Worm (Caenorhabditis elegans) whole organism, L2 larva: ENCODE measurements around the gene clec-133.

Experiments
- C34F6.9 ChIP-seq: fragments of 150-350 bp; optimal IDR thresholded peaks from 2 replicates; lab custom pipeline; 2014; ENCODE audit warnings: missing biosample characterization, missing genetic modification characterization
- F13H6.1 ChIP-seq: sonication (generic microtip); optimal IDR thresholded peaks from 2 replicates; lab custom pipeline; 2016; ENCODE audit warnings: missing genetic modification characterization, missing compliant biosample characterization
- R02D3.7 ChIP-seq: fragments of 150-350 bp; optimal IDR thresholded peaks from 2 replicates; lab custom pipeline; 2014; ENCODE audit warnings: missing biosample characterization, missing genetic modification characterization
- Y55F3AM.14 ChIP-seq: fragments of 200-800 bp; sonication (Bioruptor generic); optimal IDR thresholded peaks from 2 replicates; lab custom pipeline; 2018; ENCODE audit warnings: mild to moderate bottlenecking, missing genetic modification characterization, missing compliant biosample characterization
- ZK546.5 ChIP-seq: sonication (generic microtip); optimal IDR thresholded peaks from 2 replicates; lab custom pipeline; 2017; ENCODE audit warnings: missing biosample characterization, missing genetic modification characterization
- alr-1 ChIP-seq: fragments of 150-350 bp; optimal IDR thresholded peaks from 2 replicates; lab custom pipeline; 2014; ENCODE audit warnings: missing biosample characterization, missing genetic modification characterization
- aly-2 ChIP-seq: fragments of 150-350 bp; optimal IDR thresholded peaks from 2 replicates; lab custom pipeline; 2014; ENCODE audit warnings: missing biosample characterization, missing genetic modification characterization
- ama-1 ChIP-seq: fragments of 150-350 bp; optimal IDR thresholded peaks from 2 replicates; lab custom pipeline; 2018; ENCODE audit warnings: inconsistent platforms
- blmp-1 ChIP-seq: sonication (generic microtip); optimal IDR thresholded peaks from 2 replicates; lab custom pipeline; 2017; ENCODE audit warnings: missing genetic modification characterization, mild to moderate bottlenecking, missing compliant biosample characterization, antibody characterized with exemption, moderate library complexity; ENCODE audit not compliant: insufficient read depth
- ceh-16 ChIP-seq: fragments of 150-350 bp; optimal IDR thresholded peaks from 2 replicates; lab custom pipeline; 2014; ENCODE audit warnings: missing biosample characterization, missing genetic modification characterization
- ceh-82 ChIP-seq: fragments of 150-350 bp; optimal IDR thresholded peaks from 2 replicates; lab custom pipeline; 2014; ENCODE audit warnings: missing biosample characterization, missing genetic modification characterization
- crh-2 ChIP-seq: sonication (generic microtip); optimal IDR thresholded peaks from 2 replicates; lab custom pipeline; 2017; ENCODE audit warnings: missing biosample characterization, missing genetic modification characterization
- dmd-4 ChIP-seq: sonication (generic microtip); optimal IDR thresholded peaks from 2 replicates; lab custom pipeline; 2017; ENCODE audit warnings: missing biosample characterization, missing genetic modification characterization
- egl-27 ChIP-seq: sonication (generic microtip); optimal IDR thresholded peaks from 3 replicates; lab custom pipeline; 2017; ENCODE audit warnings: missing biosample characterization, missing genetic modification reagents, missing genetic modification characterization
- elt-1 ChIP-seq: fragments of 150-350 bp; optimal IDR thresholded peaks from 2 replicates; lab custom pipeline; 2014; ENCODE audit warnings: missing biosample characterization, missing genetic modification characterization
- elt-3 ChIP-seq: sonication (generic microtip); optimal IDR thresholded peaks from 2 replicates; lab custom pipeline; 2017; ENCODE audit warnings: missing biosample characterization, missing genetic modification characterization
- fos-1 ChIP-seq: fragments of 150-350 bp; optimal IDR thresholded peaks from 2 replicates; lab custom pipeline; 2014; ENCODE audit warnings: missing biosample characterization, missing genetic modification characterization
- gmeb-1 ChIP-seq: fragments of 150-350 bp; optimal IDR thresholded peaks from 2 replicates; lab custom pipeline; 2014; ENCODE audit warnings: missing biosample characterization, missing genetic modification characterization
- lin-11 ChIP-seq: fragments of 150-350 bp; sonication (generic microtip); optimal IDR thresholded peaks from 2 replicates; lab custom pipeline; 2014; ENCODE audit warnings: missing biosample characterization, missing genetic modification characterization, inconsistent platforms, mixed read lengths
- lin-13 ChIP-seq: fragments of 150-350 bp; optimal IDR thresholded peaks from 2 replicates; lab custom pipeline; 2014; ENCODE audit warnings: missing biosample characterization, missing genetic modification reagents, missing genetic modification characterization
- lin-39 ChIP-seq: fragments of 150-350 bp; optimal IDR thresholded peaks from 2 replicates; lab custom pipeline; 2014; ENCODE audit warnings: missing biosample characterization, missing genetic modification reagents, missing genetic modification characterization
- lsy-2 ChIP-seq, 2 experiments: fragments of 150-350 bp in 1 of 2; sonication (generic microtip) in 1 of 2; optimal IDR thresholded peaks; 2 replicates each; lab custom pipeline; 2014 to 2017; ENCODE audit warnings: missing biosample characterization in 2 of 2, missing genetic modification characterization in 2 of 2
- mab-5 ChIP-seq: fragments of 150-350 bp; optimal IDR thresholded peaks from 2 replicates; lab custom pipeline; 2014; ENCODE audit warnings: missing biosample characterization, missing genetic modification characterization
- mbf-1 ChIP-seq: sonication (generic microtip); optimal IDR thresholded peaks from 2 replicates; lab custom pipeline; 2017; ENCODE audit warnings: missing biosample characterization, missing genetic modification characterization
- mdl-1 ChIP-seq, 2 experiments: fragments of 150-350 bp in 1 of 2; sonication (generic microtip) in 1 of 2; optimal IDR thresholded peaks; 2 replicates each; lab custom pipeline; 2017; ENCODE audit warnings: missing biosample characterization in 2 of 2, missing genetic modification characterization in 2 of 2
- nhr-10 ChIP-seq: sonication (generic microtip); optimal IDR thresholded peaks from 2 replicates; lab custom pipeline; 2017; ENCODE audit warnings: missing biosample characterization, missing genetic modification characterization
- nhr-11 ChIP-seq: fragments of 150-350 bp; optimal IDR thresholded peaks from 2 replicates; lab custom pipeline; 2014; ENCODE audit warnings: missing biosample characterization, missing genetic modification characterization
- nhr-12 ChIP-seq: fragments of 150-350 bp; optimal IDR thresholded peaks from 2 replicates; lab custom pipeline; 2014; ENCODE audit warnings: missing biosample characterization, missing genetic modification characterization
- nhr-129 ChIP-seq: fragments of 150-350 bp; optimal IDR thresholded peaks from 2 replicates; lab custom pipeline; 2014; ENCODE audit warnings: missing biosample characterization, missing genetic modification characterization
- nhr-21 ChIP-seq: fragments of 150-350 bp; optimal IDR thresholded peaks from 2 replicates; lab custom pipeline; 2014; ENCODE audit warnings: missing biosample characterization, missing genetic modification characterization
- nhr-23 ChIP-seq: fragments of 150-350 bp; optimal IDR thresholded peaks from 2 replicates; lab custom pipeline; 2014; ENCODE audit warnings: missing biosample characterization, missing genetic modification reagents, missing genetic modification characterization
- nhr-237 ChIP-seq: fragments of 150-350 bp; optimal IDR thresholded peaks from 2 replicates; lab custom pipeline; 2014; ENCODE audit warnings: missing biosample characterization, missing genetic modification characterization
- nhr-25 ChIP-seq: fragments of 150-350 bp; sonication (generic microtip); optimal IDR thresholded peaks from 3 replicates; lab custom pipeline; 2014; ENCODE audit warnings: missing biosample characterization, missing genetic modification characterization
- nhr-6 ChIP-seq: fragments of 150-350 bp; optimal IDR thresholded peaks from 2 replicates; lab custom pipeline; 2014; ENCODE audit warnings: missing biosample characterization, missing genetic modification characterization
- nhr-77 ChIP-seq: fragments of 150-350 bp; optimal IDR thresholded peaks from 2 replicates; lab custom pipeline; 2014; ENCODE audit warnings: missing biosample characterization, missing genetic modification characterization
- peb-1 ChIP-seq: fragments of 150-350 bp; optimal IDR thresholded peaks from 2 replicates; lab custom pipeline; 2014; ENCODE audit warnings: missing biosample characterization, missing genetic modification characterization
- sem-4 ChIP-seq: fragments of 150-350 bp; optimal IDR thresholded peaks from 2 replicates; lab custom pipeline; 2014; ENCODE audit warnings: missing biosample characterization, missing genetic modification reagents, missing genetic modification characterization
- skn-1 ChIP-seq: sonication (generic microtip); optimal IDR thresholded peaks from 2 replicates; lab custom pipeline; 2017; ENCODE audit warnings: missing biosample characterization, missing genetic modification characterization
- sma-3 ChIP-seq: sonication (generic microtip); optimal IDR thresholded peaks from 2 replicates; lab custom pipeline; 2016; ENCODE audit warnings: missing genetic modification reagents, missing genetic modification characterization, missing compliant biosample characterization
- sma-9 ChIP-seq, 2 experiments: fragments of 150-350 bp in 1 of 2; sonication (generic microtip) in 1 of 2; optimal IDR thresholded peaks; 2 replicates each; lab custom pipeline; 2014 to 2016; ENCODE audit warnings: missing genetic modification characterization in 2 of 2, mild to moderate bottlenecking in 1 of 2, missing biosample characterization in 1 of 2, missing compliant biosample characterization in 1 of 2, missing genetic modification reagents in 1 of 2, moderate library complexity in 1 of 2
- snpc-4 ChIP-seq: fragments of 150-350 bp; optimal IDR thresholded peaks from 2 replicates; lab custom pipeline; 2014; ENCODE audit warnings: missing biosample characterization, missing genetic modification characterization
- unc-39 ChIP-seq: fragments of 150-350 bp; optimal IDR thresholded peaks from 2 replicates; lab custom pipeline; 2014; ENCODE audit warnings: missing biosample characterization, missing genetic modification characterization
- unc-55 ChIP-seq: fragments of 150-350 bp; sonication (generic microtip); optimal IDR thresholded peaks from 3 replicates; lab custom pipeline; 2014; ENCODE audit warnings: missing biosample characterization, missing genetic modification reagents, missing genetic modification characterization
- unc-62 ChIP-seq: fragments of 150-350 bp; optimal IDR thresholded peaks from 2 replicates; lab custom pipeline; 2014; ENCODE audit warnings: missing biosample characterization, missing genetic modification reagents, missing genetic modification characterization
- zag-1 ChIP-seq: fragments of 150-350 bp; optimal IDR thresholded peaks from 2 replicates; lab custom pipeline; 2014; ENCODE audit warnings: missing biosample characterization, missing genetic modification characterization
- ztf-1 ChIP-seq: fragments of 200-800 bp; sonication (Bioruptor generic); conservative IDR thresholded peaks from 2 replicates; pipeline ENCODE4 v1.3.6; 2022; ENCODE audit warnings: missing genetic modification characterization, missing compliant biosample characterization
- ztf-11 ChIP-seq: sonication (generic microtip); optimal IDR thresholded peaks from 2 replicates; lab custom pipeline; 2017; ENCODE audit warnings: missing biosample characterization, missing genetic modification characterization
- ztf-4 ChIP-seq: fragments of 150-350 bp; optimal IDR thresholded peaks from 2 replicates; lab custom pipeline; 2014; ENCODE audit warnings: missing biosample characterization, missing genetic modification characterization

Gene clec-133

DNA sequence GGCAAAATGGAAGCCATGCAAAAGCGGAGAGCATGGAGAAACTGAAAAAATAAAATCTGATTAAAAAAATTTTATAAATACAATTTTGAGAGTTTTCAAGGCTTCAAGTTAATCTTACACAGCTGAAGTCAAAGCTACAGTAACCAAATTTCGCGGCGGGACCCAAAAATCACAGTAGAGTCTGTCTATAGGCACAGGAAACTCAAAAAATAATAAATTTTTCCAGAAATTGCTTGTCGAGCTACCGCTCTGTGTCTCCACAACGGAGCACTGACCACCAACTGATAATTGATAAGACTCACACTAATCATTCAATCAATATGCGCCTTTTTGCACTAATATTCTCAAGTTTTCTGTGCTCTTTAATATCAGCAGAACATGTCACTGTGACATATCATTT is 27.9 kb upstream of the clec-133 start, which contains the start of gene W10G11.19:
TSS of gene W10G11.19 (plus strand) at position 301 of the 400 bp plus-strand sequence.
- TF ChIP-seq fos-1 (tag; lab: Kevin White, UChicago), result peak; percentile 38
- TF ChIP-seq ztf-11 (tag; lab: Kevin White, UChicago), result no peak

- TF ChIP-seq unc-55 (GFP tag; lab: Kevin White, UChicago), result peak; percentile 45
- TF ChIP-seq nhr-10 (tag; lab: Kevin White, UChicago), result no peak
- TF ChIP-seq ceh-16 (tag; lab: Kevin White, UChicago), result no peak
- no peak for TF ChIP-seq blmp-1
- TF ChIP-seq gmeb-1, result peak; percentile 55
- peak; percentile 23 for TF ChIP-seq nhr-6 (tag; lab: Kevin White, UChicago)
- no peak for TF ChIP-seq ztf-1 (GFP tag; lab: Robert Waterston, UW)
- no peak for TF ChIP-seq ceh-82 (tag; lab: Kevin White, UChicago)
- TF ChIP-seq elt-1, result no peak
- TF ChIP-seq sma-9 (GFP tag; optimal IDR thresholded peaks at IDR 0.05; lab: Kevin White, UChicago), result no peak
- TF ChIP-seq sma-9 (tag; optimal IDR thresholded peaks at IDR 0.05; lab: Kevin White, UChicago), result no peak
- no peak for TF ChIP-seq nhr-11 (tag; lab: Kevin White, UChicago)
- TF ChIP-seq mbf-1 (tag; lab: Kevin White, UChicago), result no peak
- no peak for TF ChIP-seq sem-4 (tag; lab: Kevin White, UChicago)
- peak; percentile 8 for TF ChIP-seq crh-2
- TF ChIP-seq mdl-1 (tag; optimal IDR thresholded peaks at IDR 0.05; lab: Kevin White, UChicago), result no peak
- TF ChIP-seq fos-1 (tag; lab: Kevin White, UChicago), result peak; percentile 10
- no peak for TF ChIP-seq nhr-77 (tag; lab: Kevin White, UChicago)
- TF ChIP-seq skn-1 (tag; lab: Kevin White, UChicago), result no peak
- TF ChIP-seq nhr-21, result peak; percentile 28
- no peak for TF ChIP-seq mab-5 (tag; lab: Kevin White, UChicago)
- no peak for TF ChIP-seq nhr-237 (tag; lab: Kevin White, UChicago)
- no peak for TF ChIP-seq ama-1 (lab: Kevin White, UChicago)
- no peak for TF ChIP-seq peb-1
- peak; percentile 58 for TF ChIP-seq F13H6.1 (tag; lab: Kevin White, UChicago)
- TF ChIP-seq R02D3.7 (tag; lab: Kevin White, UChicago), result no peak
- TF ChIP-seq lsy-2 (tag; optimal IDR thresholded peaks at IDR 0.05; lab: Kevin White, UChicago), result peak; percentile 65 to 86
- TF ChIP-seq ztf-4 (tag; lab: Kevin White, UChicago), result no peak
- no peak for TF ChIP-seq ZK546.5 (tag; lab: Kevin White, UChicago)
- TF ChIP-seq C34F6.9 (tag; lab: Kevin White, UChicago), result peak; percentile 68
- no peak for TF ChIP-seq zag-1 (tag; lab: Kevin White, UChicago)
- TF ChIP-seq lin-39, result no peak
- TF ChIP-seq elt-3 (tag; lab: Kevin White, UChicago), result no peak
- TF ChIP-seq nhr-25 (tag; lab: Kevin White, UChicago), result peak; percentile 57
- TF ChIP-seq nhr-12 (tag; lab: Kevin White, UChicago), result no peak
- TF ChIP-seq dmd-4 (tag; lab: Kevin White, UChicago), result no peak
- TF ChIP-seq snpc-4 (tag; lab: Kevin White, UChicago), result no peak
- no peak for TF ChIP-seq Y55F3AM.14
- no peak for TF ChIP-seq ztf-11 (tag; lab: Kevin White, UChicago)
- TF ChIP-seq nhr-129 (tag; lab: Kevin White, UChicago), result peak; percentile 13
- no peak for TF ChIP-seq alr-1
- TF ChIP-seq aly-2, result no peak
- TF ChIP-seq lin-13 (GFP tag; lab: Kevin White, UChicago), result peak; percentile 71
- TF ChIP-seq egl-27, result no peak
- TF ChIP-seq unc-62 (GFP tag; lab: Kevin White, UChicago), result no peak
- TF ChIP-seq lin-11 (tag; lab: Kevin White, UChicago), result no peak
- TF ChIP-seq nhr-23 (tag; lab: Kevin White, UChicago), result no peak
- TF ChIP-seq unc-39 (tag; lab: Kevin White, UChicago), result no peak
- peak; percentile 66 for TF ChIP-seq sma-3 (GFP tag; lab: Kevin White, UChicago)
Measured at ce11 chrII:3553453-3553852, 24.8 kb upstream of the clec-133 start, which contains the start of gene dnc-3. dnc-3 (plus strand) TSS chrII:3553724.
